Worm (Caenorhabditis elegans) whole organism, L1 larva: ENCODE measurements around the gene lgc-16.

Source experiments
- C04F5.9 ChIP-seq: sonication (generic microtip); optimal IDR thresholded peaks from 2 replicates; lab custom pipeline; 2016; ENCODE audit warnings: missing genetic modification characterization, missing compliant biosample characterization
- F16B12.6 ChIP-seq: fragments of 150-350 bp; optimal IDR thresholded peaks from 2 replicates; lab custom pipeline; 2014; ENCODE audit warnings: missing biosample characterization, missing genetic modification characterization
- Y116A8C.19 ChIP-seq: sonication (generic microtip); optimal IDR thresholded peaks from 2 replicates; lab custom pipeline; 2016; ENCODE audit warnings: missing compliant biosample characterization, missing genetic modification characterization, borderline replicate concordance
- alr-1 ChIP-seq: fragments of 200-800 bp; sonication (Bioruptor generic); optimal IDR thresholded peaks from 2 replicates; lab custom pipeline; 2018; ENCODE audit warnings: borderline replicate concordance, mild to moderate bottlenecking, missing genetic modification characterization, missing compliant biosample characterization
- ceh-63 ChIP-seq: fragments of 200-800 bp; sonication (Bioruptor generic); optimal IDR thresholded peaks from 2 replicates; lab custom pipeline; 2018; ENCODE audit warnings: mild to moderate bottlenecking, missing genetic modification characterization, missing compliant biosample characterization
- ces-1 ChIP-seq: fragments of 150-350 bp; optimal IDR thresholded peaks from 2 replicates; lab custom pipeline; 2014; ENCODE audit warnings: missing biosample characterization, missing genetic modification reagents, missing genetic modification characterization
- dsc-1 ChIP-seq: sonication (generic microtip); optimal IDR thresholded peaks from 2 replicates; lab custom pipeline; 2016; ENCODE audit warnings: mild to moderate bottlenecking, missing genetic modification characterization, missing compliant biosample characterization
- egl-27 ChIP-seq, 2 experiments: fragments of 150-350 bp in 1 of 2; sonication (generic microtip); optimal IDR thresholded peaks; 3 replicates each; lab custom pipeline; 2017 to 2018; ENCODE audit warnings: missing biosample characterization in 2 of 2, missing genetic modification characterization in 2 of 2, missing genetic modification reagents in 2 of 2
- ets-5 ChIP-seq: fragments of 200-800 bp; sonication (Bioruptor generic); IDR thresholded peaks from 2 replicates; pipeline ENCODE4 v1.3.6; 2022; ENCODE audit warnings: missing genetic modification characterization, missing compliant biosample characterization
- fkh-10 ChIP-seq: sonication (generic microtip); optimal IDR thresholded peaks from 2 replicates; lab custom pipeline; 2017; ENCODE audit warnings: missing biosample characterization, missing genetic modification reagents, missing genetic modification characterization
- fkh-4 ChIP-seq: sonication (generic microtip); optimal IDR thresholded peaks from 2 replicates; lab custom pipeline; 2016; ENCODE audit warnings: missing compliant biosample characterization, missing genetic modification characterization, borderline replicate concordance
- fkh-8 ChIP-seq: sonication (generic microtip); optimal IDR thresholded peaks from 2 replicates; lab custom pipeline; 2016; ENCODE audit warnings: mild to moderate bottlenecking, missing genetic modification characterization, missing compliant biosample characterization
- jun-1 ChIP-seq: fragments of 150-350 bp; optimal IDR thresholded peaks from 2 replicates; lab custom pipeline; 2014; ENCODE audit warnings: missing biosample characterization, missing genetic modification reagents, missing genetic modification characterization
- lin-14 ChIP-seq: fragments of 200-800 bp; sonication (Bioruptor generic); optimal IDR thresholded peaks from 2 replicates; lab custom pipeline; 2018; ENCODE audit warnings: mild to moderate bottlenecking, missing genetic modification characterization, moderate library complexity, missing compliant biosample characterization
- lsy-2 ChIP-seq, 2 experiments: fragments of 150-350 bp; optimal IDR thresholded peaks; 2 replicates each; lab custom pipeline; 2014; ENCODE audit warnings: missing biosample characterization in 2 of 2, missing genetic modification characterization in 2 of 2
- mdl-1 ChIP-seq, 2 experiments: fragments of 150-350 bp; optimal IDR thresholded peaks; 2 replicates each; lab custom pipeline; 2014 to 2017; ENCODE audit warnings: missing biosample characterization in 2 of 2, missing genetic modification characterization in 2 of 2, inconsistent platforms in 1 of 2
- mep-1 ChIP-seq: fragments of 150-350 bp; optimal IDR thresholded peaks from 2 replicates; lab custom pipeline; 2014; ENCODE audit warnings: missing biosample characterization, missing genetic modification characterization
- nhr-19 ChIP-seq: fragments of 200-800 bp; sonication (Bioruptor generic); conservative IDR thresholded peaks from 2 replicates; pipeline ENCODE4 v1.3.6; 2022; ENCODE audit warnings: missing genetic modification characterization, missing compliant biosample characterization
- nhr-20 ChIP-seq: sonication (generic microtip); optimal IDR thresholded peaks from 2 replicates; lab custom pipeline; 2016; ENCODE audit warnings: mild to moderate bottlenecking, missing genetic modification characterization, missing compliant biosample characterization
- nhr-47 ChIP-seq: sonication (generic microtip); optimal IDR thresholded peaks from 2 replicates; lab custom pipeline; 2016; ENCODE audit warnings: mild to moderate bottlenecking, missing genetic modification characterization, moderate library complexity, missing compliant biosample characterization
- nhr-76 ChIP-seq: sonication (generic microtip); optimal IDR thresholded peaks from 2 replicates; lab custom pipeline; 2017; ENCODE audit warnings: missing biosample characterization, missing genetic modification characterization
- nhr-90 ChIP-seq: sonication (generic microtip); optimal IDR thresholded peaks from 2 replicates; lab custom pipeline; 2016; ENCODE audit warnings: mild to moderate bottlenecking, missing genetic modification characterization, missing compliant biosample characterization; ENCODE audit not compliant: poor library complexity
- pax-3 ChIP-seq: fragments of 200-800 bp; sonication (Bioruptor generic); optimal IDR thresholded peaks from 2 replicates; lab custom pipeline; 2018; ENCODE audit warnings: mild to moderate bottlenecking, missing genetic modification characterization, moderate library complexity, missing compliant biosample characterization
- pqm-1 ChIP-seq: sonication (generic microtip); optimal IDR thresholded peaks from 3 replicates; lab custom pipeline; 2017; ENCODE audit warnings: missing biosample characterization, missing genetic modification characterization
- snu-23 ChIP-seq: sonication (generic microtip); optimal IDR thresholded peaks from 2 replicates; lab custom pipeline; 2016; ENCODE audit warnings: missing genetic modification characterization, missing compliant biosample characterization
- swsn-7 ChIP-seq: sonication (generic microtip); optimal IDR thresholded peaks from 2 replicates; lab custom pipeline; 2016; ENCODE audit warnings: missing genetic modification characterization, missing compliant biosample characterization
- unc-130 ChIP-seq: fragments of 150-350 bp; optimal IDR thresholded peaks from 2 replicates; lab custom pipeline; 2017; ENCODE audit warnings: missing biosample characterization, missing genetic modification characterization, inconsistent platforms
- unc-86 ChIP-seq: sonication (generic microtip); optimal IDR thresholded peaks from 2 replicates; lab custom pipeline; 2016; ENCODE audit warnings: missing genetic modification characterization, missing compliant biosample characterization
- unc-98 ChIP-seq: fragments of 200-800 bp; sonication (Bioruptor generic); IDR thresholded peaks from 2 replicates; pipeline ENCODE4 v1.3.6; 2022; ENCODE audit warnings: missing genetic modification characterization, missing compliant biosample characterization
- zip-4 ChIP-seq: fragments of 200-800 bp; sonication (Bioruptor generic); optimal IDR thresholded peaks from 2 replicates; lab custom pipeline; 2018; ENCODE audit warnings: mild to moderate bottlenecking, missing genetic modification characterization, moderate library complexity, missing compliant biosample characterization
- ztf-11 ChIP-seq, 2 experiments: sonication (generic microtip); optimal IDR thresholded peaks; 2 replicates each; lab custom pipeline; 2016 to 2017; ENCODE audit warnings: missing genetic modification characterization in 2 of 2, missing biosample characterization in 1 of 2, missing compliant biosample characterization in 1 of 2
- ztf-4 ChIP-seq: fragments of 150-350 bp; optimal IDR thresholded peaks from 2 replicates; lab custom pipeline; 2014; ENCODE audit warnings: missing biosample characterization, missing genetic modification characterization

lgc-16 gene

DNA sequence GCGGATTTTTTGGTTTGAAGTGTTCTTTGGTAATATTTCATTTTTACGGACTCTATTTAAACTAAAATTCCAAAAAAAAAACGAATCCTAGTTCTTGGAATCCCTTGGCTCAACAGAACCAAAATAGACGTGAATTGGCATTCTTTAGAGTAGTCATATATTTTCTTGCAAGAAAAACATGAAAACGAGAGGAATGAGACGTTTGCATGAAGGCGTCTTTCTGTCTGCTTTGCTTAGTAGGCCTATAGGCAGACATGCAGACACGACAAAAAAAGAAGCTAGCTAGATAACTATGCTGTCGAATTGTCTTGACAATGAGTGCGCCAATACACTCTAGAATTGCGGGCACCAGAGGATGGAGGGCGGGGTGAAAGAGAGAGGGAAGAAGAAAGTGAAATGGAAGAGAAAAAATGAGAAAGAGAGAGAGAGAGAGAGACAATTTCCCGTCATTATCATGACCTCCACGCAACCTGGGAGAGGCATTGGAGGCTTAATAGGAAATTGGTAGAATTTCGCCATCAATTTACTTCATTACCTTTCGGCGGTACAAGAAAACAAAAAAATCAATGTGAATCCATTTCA, 37.8 kb upstream of the lgc-16 start (continued):
- TF ChIP-seq alr-1 (tag; lab: Kevin White, UChicago): no peak
- no peak for TF ChIP-seq ets-5 (GFP tag; lab: Robert Waterston, UW)
- no peak for TF ChIP-seq swsn-7 (tag; lab: Kevin White, UChicago)
- no peak for TF ChIP-seq nhr-90 (tag; lab: Kevin White, UChicago)
- peak in 1 of 2 experiments; percentile 2 for TF ChIP-seq lsy-2 (tag; optimal IDR thresholded peaks at IDR 0.05; lab: Kevin White, UChicago)
- TF ChIP-seq nhr-20 (tag; lab: Kevin White, UChicago): no peak
- TF ChIP-seq jun-1 (tag; lab: Kevin White, UChicago): peak; percentile 19
- no peak for TF ChIP-seq mdl-1 (tag; optimal IDR thresholded peaks at IDR 0.05; lab: Kevin White, UChicago)
- no peak for TF ChIP-seq C04F5.9
- TF ChIP-seq snu-23 (GFP tag; lab: Kevin White, UChicago): peak; percentile 25
- TF ChIP-seq unc-98 (GFP tag; lab: Robert Waterston, UW): no peak
- TF ChIP-seq, all 84 proteins: peak for 11

DNA sequence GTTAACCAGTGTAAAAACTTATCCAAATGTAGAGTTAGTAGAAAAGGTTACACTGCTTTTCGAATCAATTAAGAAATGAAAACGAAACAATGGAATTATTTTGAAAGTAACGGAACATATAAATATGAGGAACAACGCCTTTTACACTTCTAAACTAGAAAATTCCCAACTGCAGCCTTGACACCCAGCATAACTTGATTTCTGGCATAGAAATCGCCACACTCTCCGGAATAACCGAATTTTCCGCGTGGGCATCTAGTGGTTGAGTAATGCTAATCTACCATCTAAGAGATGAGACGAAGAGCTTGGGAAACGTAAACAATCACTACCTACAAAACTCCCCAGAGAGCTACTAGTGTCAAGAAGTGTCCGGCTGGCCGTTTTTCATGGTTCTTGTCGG, 37.2 kb upstream of the lgc-16 start:
- no peak for TF ChIP-seq nhr-47
- no peak for TF ChIP-seq zip-4
- TF ChIP-seq nhr-19 (GFP tag; lab: Robert Waterston, UW): no peak
- no peak for TF ChIP-seq pqm-1
- no peak for TF ChIP-seq F16B12.6 (tag; lab: Kevin White, UChicago)
- TF ChIP-seq nhr-76 (tag; lab: Kevin White, UChicago): no peak
- no peak for TF ChIP-seq Y116A8C.19
- no peak for TF ChIP-seq egl-27 (tag; optimal IDR thresholded peaks at IDR 0.05; lab: Kevin White, UChicago)
- no peak for TF ChIP-seq unc-130

DNA sequence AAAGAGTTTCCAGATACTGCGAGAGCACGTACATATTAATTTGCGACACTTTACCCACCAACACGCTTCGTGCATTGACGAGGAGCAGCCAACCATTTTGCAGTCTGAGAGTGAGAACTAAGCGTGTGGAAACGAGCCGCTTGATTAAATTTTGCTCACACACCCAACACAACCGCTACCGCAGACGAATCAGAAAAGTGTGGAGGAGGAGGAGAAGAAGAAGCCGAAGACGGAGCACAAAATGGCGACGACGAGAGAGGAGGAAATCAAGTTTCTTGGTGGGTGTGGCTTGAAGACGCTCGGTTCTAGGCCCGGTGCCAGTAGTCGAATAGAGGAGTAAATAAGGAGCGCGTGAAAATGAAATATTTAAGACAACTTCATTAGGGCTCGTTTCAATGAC, 35.6 kb upstream of the lgc-16 start:
- no peak for TF ChIP-seq ztf-11 (tag; optimal IDR thresholded peaks at IDR 0.05; lab: Kevin White, UChicago)
- peak; percentile 25 for TF ChIP-seq dsc-1 (tag; lab: Kevin White, UChicago)
- TF ChIP-seq fkh-10 (GFP tag; lab: Kevin White, UChicago): peak; percentile 60
- peak; percentile 66 for TF ChIP-seq fkh-8
- TF ChIP-seq unc-86 (tag; lab: Kevin White, UChicago): peak; percentile 13
- no peak for TF ChIP-seq pax-3 (tag; lab: Kevin White, UChicago)
- TF ChIP-seq fkh-4 (tag; lab: Kevin White, UChicago): no peak
- TF ChIP-seq ces-1 (GFP tag; lab: Kevin White, UChicago): peak; percentile 79
- peak; percentile 17 for TF ChIP-seq ceh-63 (GFP tag; lab: Kevin White, UChicago)
- peak; percentile 62 for TF ChIP-seq lin-14 (GFP tag; lab: Kevin White, UChicago)

DNA sequence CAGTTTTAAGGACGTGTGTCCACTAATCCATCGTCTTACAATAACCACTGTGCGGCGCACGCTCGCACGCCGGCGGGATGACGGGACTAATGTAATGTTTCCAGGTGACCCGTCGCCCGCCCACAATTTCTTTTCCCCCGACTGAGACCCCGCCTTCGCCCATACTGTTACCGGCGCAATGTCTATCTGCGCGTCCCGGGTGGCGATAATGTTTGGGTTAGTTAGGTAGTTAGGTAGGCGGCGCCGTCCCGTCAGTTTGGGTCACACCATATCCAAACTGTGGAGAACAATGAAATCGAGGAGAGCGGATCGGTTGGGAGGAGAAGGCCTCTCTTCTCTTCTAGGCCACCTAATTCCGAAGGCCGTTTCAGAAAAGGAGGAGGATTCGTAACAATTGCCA, 32.1 kb upstream of the lgc-16 start:
- TF ChIP-seq ztf-4 (tag; lab: Kevin White, UChicago) (no peak), mep-1 (tag; lab: Kevin White, UChicago) (no peak), swsn-7 (tag; lab: Kevin White, UChicago) (no peak), dsc-1 (tag; lab: Kevin White, UChicago) (peak; percentile 14), unc-130 (no peak), ztf-11 (tag; optimal IDR thresholded peaks at IDR 0.05; lab: Kevin White, UChicago) (peak in 1 of 2 experiments; percentile 5)

DNA sequence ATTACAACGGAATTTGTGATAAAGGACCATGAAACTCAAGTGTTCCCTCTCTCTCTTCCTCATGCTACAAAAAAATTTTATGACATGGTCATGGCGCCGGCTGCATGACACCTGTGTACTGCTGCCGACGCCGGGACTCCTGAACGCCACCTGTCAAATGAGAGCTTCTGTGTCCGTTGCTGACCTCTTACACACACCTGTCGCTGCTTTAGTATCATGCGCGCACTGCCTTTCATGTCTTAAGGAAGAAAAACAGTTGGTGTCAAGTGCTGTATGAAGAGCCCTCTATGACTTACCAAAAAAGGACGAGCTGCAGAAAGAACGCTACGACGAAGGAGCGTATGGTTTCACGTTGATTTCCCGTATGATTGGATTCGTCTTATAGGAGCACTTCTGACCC, 25.8 kb upstream of the lgc-16 start:
- TF ChIP-seq unc-130 (no peak), ztf-11 (tag; optimal IDR thresholded peaks at IDR 0.05; lab: Kevin White, UChicago) (peak in 1 of 2 experiments; percentile 46)
